Worm (Caenorhabditis elegans) whole organism, late embryonic: ENCODE data around the gene chil-15.

ENCODE experiments used
- C08G9.2 ChIP-seq: sonication (generic microtip); optimal IDR thresholded peaks from 2 replicates; lab custom pipeline; 2016; ENCODE audit warnings: mild to moderate bottlenecking, missing genetic modification characterization, moderate library complexity, missing compliant biosample characterization
- C38D4.7 ChIP-seq: fragments of 200-800 bp; sonication (Bioruptor generic); optimal IDR thresholded peaks from 2 replicates; lab custom pipeline; 2018; ENCODE audit warnings: mild to moderate bottlenecking, missing genetic modification characterization, moderate library complexity, missing compliant biosample characterization
- F13H6.1 ChIP-seq: sonication (generic microtip); optimal IDR thresholded peaks from 2 replicates; lab custom pipeline; 2016; ENCODE audit warnings: missing genetic modification characterization, missing compliant biosample characterization
- K09A11.1 ChIP-seq: sonication (generic microtip); optimal IDR thresholded peaks from 2 replicates; lab custom pipeline; 2017; ENCODE audit warnings: antibody characterized with exemption, mild to moderate bottlenecking, missing genetic modification characterization, missing compliant biosample characterization; ENCODE audit not compliant: insufficient read depth
- Y22D7AL.16 ChIP-seq: sonication (generic microtip); optimal IDR thresholded peaks from 2 replicates; lab custom pipeline; 2016; ENCODE audit warnings: missing genetic modification characterization, missing compliant biosample characterization
- ahr-1 ChIP-seq: sonication (generic microtip); optimal IDR thresholded peaks from 2 replicates; lab custom pipeline; 2016; ENCODE audit warnings: missing genetic modification characterization, missing compliant biosample characterization
- ama-1 ChIP-seq: fragments of 150-350 bp; optimal IDR thresholded peaks from 2 replicates; lab custom pipeline; 2014
- ceh-14 ChIP-seq: sonication (generic microtip); optimal IDR thresholded peaks from 2 replicates; lab custom pipeline; 2016; ENCODE audit warnings: missing genotype, missing genetic modification characterization, missing compliant biosample characterization
- ceh-18 ChIP-seq: sonication (generic microtip); optimal IDR thresholded peaks from 2 replicates; lab custom pipeline; 2016; ENCODE audit warnings: missing genetic modification characterization, missing compliant biosample characterization
- ceh-19 ChIP-seq: fragments of 200-800 bp; sonication (Bioruptor generic); optimal IDR thresholded peaks from 2 replicates; lab custom pipeline; 2018; ENCODE audit warnings: mild to moderate bottlenecking, missing genetic modification characterization, missing compliant biosample characterization
- ceh-2 ChIP-seq: sonication (generic microtip); optimal IDR thresholded peaks from 2 replicates; lab custom pipeline; 2016; ENCODE audit warnings: missing genotype, missing genetic modification characterization, missing compliant biosample characterization
- ceh-22 ChIP-seq: sonication (generic microtip); optimal IDR thresholded peaks from 2 replicates; lab custom pipeline; 2017; ENCODE audit warnings: missing biosample characterization, missing genetic modification characterization
- ceh-30 ChIP-seq: fragments of 150-350 bp; optimal IDR thresholded peaks from 2 replicates; lab custom pipeline; 2014; ENCODE audit warnings: missing biosample characterization, missing genetic modification characterization
- ceh-31 ChIP-seq: sonication (generic microtip); optimal IDR thresholded peaks from 2 replicates; lab custom pipeline; 2016; ENCODE audit warnings: missing genetic modification characterization, missing compliant biosample characterization
- ceh-6 ChIP-seq: fragments of 200-800 bp; sonication (Bioruptor generic); optimal IDR thresholded peaks from 2 replicates; lab custom pipeline; 2018; ENCODE audit warnings: mild to moderate bottlenecking, missing genetic modification characterization, missing compliant biosample characterization
- ceh-9 ChIP-seq: sonication (generic microtip); optimal IDR thresholded peaks from 2 replicates; lab custom pipeline; 2016; ENCODE audit warnings: mild to moderate bottlenecking, missing genetic modification characterization, inconsistent platforms, missing compliant biosample characterization
- che-1 ChIP-seq: sonication (generic microtip); optimal IDR thresholded peaks from 2 replicates; lab custom pipeline; 2016; ENCODE audit warnings: mild to moderate bottlenecking, missing genetic modification characterization, missing compliant biosample characterization
- dmd-4 ChIP-seq: sonication (generic microtip); optimal IDR thresholded peaks from 2 replicates; lab custom pipeline; 2016; ENCODE audit warnings: borderline replicate concordance, missing genetic modification characterization, missing compliant biosample characterization
- dve-1 ChIP-seq: sonication (generic microtip); optimal IDR thresholded peaks from 2 replicates; lab custom pipeline; 2017; ENCODE audit warnings: antibody characterized with exemption, mild to moderate bottlenecking, missing genetic modification characterization, missing compliant biosample characterization
- elt-2 ChIP-seq: sonication (generic microtip); optimal IDR thresholded peaks from 2 replicates; lab custom pipeline; 2016; ENCODE audit warnings: missing genetic modification reagents, missing genetic modification characterization, missing compliant biosample characterization
- elt-4 ChIP-seq: sonication (generic microtip); optimal IDR thresholded peaks from 2 replicates; lab custom pipeline; 2016; ENCODE audit warnings: missing genetic modification characterization, missing compliant biosample characterization
- ets-4 ChIP-seq: sonication (generic microtip); optimal IDR thresholded peaks from 2 replicates; lab custom pipeline; 2016; ENCODE audit warnings: missing genetic modification characterization, missing compliant biosample characterization
- fkh-10 ChIP-seq: fragments of 150-350 bp; optimal IDR thresholded peaks from 2 replicates; lab custom pipeline; 2014; ENCODE audit warnings: missing biosample characterization, missing genetic modification reagents, missing genetic modification characterization
- fkh-6 ChIP-seq: sonication (generic microtip); optimal IDR thresholded peaks from 2 replicates; lab custom pipeline; 2016; ENCODE audit warnings: missing genetic modification characterization, missing compliant biosample characterization
- hlh-13 ChIP-seq: fragments of 200-800 bp; sonication (Bioruptor generic); optimal IDR thresholded peaks from 2 replicates; lab custom pipeline; 2018; ENCODE audit warnings: mild to moderate bottlenecking, missing genetic modification characterization, missing compliant biosample characterization
- hlh-15 ChIP-seq: sonication (generic microtip); optimal IDR thresholded peaks from 2 replicates; lab custom pipeline; 2016; ENCODE audit warnings: missing genetic modification characterization, missing compliant biosample characterization
- hlh-30 ChIP-seq: sonication (generic microtip); optimal IDR thresholded peaks from 2 replicates; lab custom pipeline; 2017; ENCODE audit warnings: antibody characterized with exemption, missing genetic modification characterization, missing compliant biosample characterization; ENCODE audit not compliant: insufficient read depth
- hlh-6 ChIP-seq: sonication (generic microtip); optimal IDR thresholded peaks from 2 replicates; lab custom pipeline; 2016; ENCODE audit warnings: missing genotype, missing genetic modification characterization, missing compliant biosample characterization
- hlh-8 ChIP-seq: sonication (generic microtip); optimal IDR thresholded peaks from 2 replicates; lab custom pipeline; 2016; ENCODE audit warnings: missing genotype, missing genetic modification characterization, missing compliant biosample characterization
- lim-6 ChIP-seq: sonication (generic microtip); optimal IDR thresholded peaks from 2 replicates; lab custom pipeline; 2016; ENCODE audit warnings: missing genetic modification characterization, missing compliant biosample characterization
- lin-11 ChIP-seq: fragments of 200-800 bp; sonication (Bioruptor generic); optimal IDR thresholded peaks from 2 replicates; lab custom pipeline; 2018; ENCODE audit warnings: mild to moderate bottlenecking, missing genetic modification characterization, missing compliant biosample characterization
- madf-2 ChIP-seq: sonication (generic microtip); optimal IDR thresholded peaks from 2 replicates; lab custom pipeline; 2017; ENCODE audit warnings: missing genetic modification characterization, missing compliant biosample characterization
- nfya-1 ChIP-seq: sonication (generic microtip); optimal IDR thresholded peaks from 2 replicates; lab custom pipeline; 2017; ENCODE audit warnings: missing genetic modification characterization, mild to moderate bottlenecking, missing compliant biosample characterization, antibody characterized with exemption, moderate library complexity
- nhr-11 ChIP-seq: fragments of 150-350 bp; optimal IDR thresholded peaks from 2 replicates; lab custom pipeline; 2014; ENCODE audit warnings: missing biosample characterization, missing genetic modification characterization
- pat-9 ChIP-seq: fragments of 200-800 bp; sonication (Bioruptor generic); optimal IDR thresholded peaks from 2 replicates; lab custom pipeline; 2018; ENCODE audit warnings: mild to moderate bottlenecking, missing genetic modification characterization, moderate library complexity, missing compliant biosample characterization
- pax-1 ChIP-seq: fragments of 150-350 bp; optimal IDR thresholded peaks from 2 replicates; lab custom pipeline; 2014; ENCODE audit warnings: missing biosample characterization, missing genetic modification characterization
- pha-2 ChIP-seq: sonication (generic microtip); optimal IDR thresholded peaks from 2 replicates; lab custom pipeline; 2017; ENCODE audit warnings: mild to moderate bottlenecking, missing genetic modification characterization, missing compliant biosample characterization
- pha-4 ChIP-seq: fragments of 150-350 bp; optimal IDR thresholded peaks from 2 replicates; lab custom pipeline; 2018; ENCODE audit warnings: missing biosample characterization, missing genetic modification reagents, missing genetic modification characterization
- pqm-1 ChIP-seq: sonication (generic microtip); optimal IDR thresholded peaks from 2 replicates; lab custom pipeline; 2016; ENCODE audit warnings: missing genetic modification characterization, missing compliant biosample characterization
- pros-1 ChIP-seq: fragments of 150-350 bp; optimal IDR thresholded peaks from 2 replicates; lab custom pipeline; 2014; ENCODE audit warnings: missing biosample characterization, missing genetic modification reagents, missing genetic modification characterization
- rnt-1 ChIP-seq: sonication (generic microtip); optimal IDR thresholded peaks from 2 replicates; lab custom pipeline; 2016; ENCODE audit warnings: missing genetic modification characterization, missing compliant biosample characterization
- sdc-2 ChIP-seq: sonication (generic microtip); optimal IDR thresholded peaks from 2 replicates; lab custom pipeline; 2016; ENCODE audit warnings: missing genotype, missing genetic modification characterization, missing compliant biosample characterization
- sox-4 ChIP-seq: sonication (generic microtip); optimal IDR thresholded peaks from 2 replicates; lab custom pipeline; 2017; ENCODE audit warnings: mild to moderate bottlenecking, missing genetic modification characterization, inconsistent platforms, missing compliant biosample characterization
- syd-9 ChIP-seq: sonication (generic microtip); optimal IDR thresholded peaks from 2 replicates; lab custom pipeline; 2016; ENCODE audit warnings: mild to moderate bottlenecking, missing genetic modification characterization, moderate library complexity, missing compliant biosample characterization
- tbx-2 ChIP-seq: sonication (generic microtip); optimal IDR thresholded peaks from 2 replicates; lab custom pipeline; 2016; ENCODE audit warnings: missing genetic modification characterization, missing compliant biosample characterization
- tbx-7 ChIP-seq: sonication (generic microtip); optimal IDR thresholded peaks from 2 replicates; lab custom pipeline; 2016; ENCODE audit warnings: missing genotype, missing genetic modification characterization, missing compliant biosample characterization
- unc-3 ChIP-seq, 2 experiments: fragments of 200-800 bp in 1 of 2; sonication (Bioruptor generic) in 1 of 2; sonication (generic microtip) in 1 of 2; conservative IDR thresholded peaks in 1 of 2; optimal IDR thresholded peaks in 1 of 2; 2 replicates each; pipeline versions ENCODE4 v1.3.6 to Lab custom; 2016 to 2022; ENCODE audit warnings: missing compliant biosample characterization in 2 of 2, missing genetic modification characterization in 2 of 2, missing genetic modification reagents in 1 of 2
- unc-42 ChIP-seq: sonication (generic microtip); optimal IDR thresholded peaks from 2 replicates; lab custom pipeline; 2016; ENCODE audit warnings: missing genotype, missing genetic modification characterization, missing compliant biosample characterization
- unc-55 ChIP-seq: sonication (generic microtip); optimal IDR thresholded peaks from 2 replicates; lab custom pipeline; 2017; ENCODE audit warnings: missing biosample characterization, missing genetic modification reagents, missing genetic modification characterization
- unc-86 ChIP-seq: sonication (generic microtip); optimal IDR thresholded peaks from 2 replicates; lab custom pipeline; 2016; ENCODE audit warnings: missing genetic modification characterization, missing compliant biosample characterization
- ztf-16 ChIP-seq: sonication (generic microtip); optimal IDR thresholded peaks from 2 replicates; lab custom pipeline; 2017; ENCODE audit warnings: missing genetic modification characterization, missing compliant biosample characterization

Gene chil-15

DNA sequence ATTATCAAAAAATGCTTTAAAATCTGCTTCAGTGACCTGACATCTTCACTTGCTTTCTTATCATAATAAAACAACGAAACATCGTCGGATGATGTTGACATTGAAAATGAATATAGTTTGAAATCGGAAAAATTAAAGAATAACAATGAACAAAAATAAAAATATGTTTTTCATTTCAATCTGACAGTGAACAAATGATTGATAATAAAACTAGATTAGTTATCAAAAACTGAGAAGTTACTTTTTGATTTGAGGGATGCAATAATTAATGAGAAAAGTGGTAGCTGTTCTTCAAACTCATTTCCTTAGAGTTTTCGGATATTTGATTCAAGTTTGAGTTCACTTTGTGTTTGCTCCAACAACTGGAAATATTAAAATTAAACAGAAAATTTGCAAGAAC is at the start of gene chil-15:
chil-15 (minus strand) TSS at position 101 of the 400 bp plus-strand sequence.
- TF ChIP-seq ceh-2 (tag; lab: Kevin White, UChicago) (no peak), ceh-14 (tag; lab: Kevin White, UChicago) (no peak), ceh-6 (GFP tag; lab: Kevin White, UChicago) (no peak), nhr-11 (tag; lab: Kevin White, UChicago) (no peak)

DNA sequence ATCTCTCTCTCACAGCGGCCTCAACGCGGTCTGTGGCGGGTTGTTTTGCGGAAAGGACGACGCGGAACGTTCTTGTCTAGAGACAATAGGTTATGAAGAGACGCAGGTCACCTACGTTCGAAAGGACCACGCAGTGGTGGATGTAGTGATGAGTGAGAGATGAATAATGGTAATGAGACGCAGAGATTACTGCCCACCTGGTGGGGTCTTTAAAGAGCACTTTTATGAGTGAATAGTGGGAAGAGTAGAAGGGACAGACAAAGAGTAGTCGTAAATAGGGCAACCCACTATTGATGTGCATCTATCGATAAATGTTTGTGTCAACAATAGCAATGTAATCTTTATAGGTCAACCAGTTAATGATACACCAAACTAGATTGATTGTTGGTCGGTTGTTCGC is 47.6 kb upstream of the chil-15 start:
- no peak for TF ChIP-seq unc-42 (tag; lab: Kevin White, UChicago)
- no peak for TF ChIP-seq ztf-16 (tag; lab: Kevin White, UChicago)
- TF ChIP-seq tbx-2: peak; percentile 31
- TF ChIP-seq dve-1 (tag; lab: Kevin White, UChicago): no peak
- no peak for TF ChIP-seq pros-1 (tag; lab: Kevin White, UChicago)
- TF ChIP-seq ceh-14 (tag; lab: Kevin White, UChicago): no peak
- no peak for TF ChIP-seq pax-1
- TF ChIP-seq rnt-1 (tag; lab: Kevin White, UChicago): peak; percentile 52
- peak; percentile 29 for TF ChIP-seq ceh-22 (tag; lab: Kevin White, UChicago)
- TF ChIP-seq lim-6: no peak
- TF ChIP-seq sdc-2 (tag; lab: Kevin White, UChicago): no peak
- no peak for TF ChIP-seq syd-9
- no peak for TF ChIP-seq ets-4 (tag; lab: Kevin White, UChicago)
- no peak for TF ChIP-seq C08G9.2 (tag; lab: Kevin White, UChicago)
- no peak for TF ChIP-seq fkh-6
- no peak for TF ChIP-seq fkh-10
- peak; percentile 31 for TF ChIP-seq hlh-8 (tag; lab: Kevin White, UChicago)
- TF ChIP-seq lin-11 (tag; lab: Kevin White, UChicago): no peak
- no peak for TF ChIP-seq sox-4 (tag; lab: Kevin White, UChicago)
- no peak for TF ChIP-seq hlh-30
- TF ChIP-seq elt-4 (tag; lab: Kevin White, UChicago): no peak
- TF ChIP-seq ceh-6 (GFP tag; lab: Kevin White, UChicago): no peak
- no peak for TF ChIP-seq unc-3 (GFP tag; conservative IDR thresholded peaks at IDR 0.05; lab: Robert Waterston, UW)
- TF ChIP-seq unc-3 (tag; optimal IDR thresholded peaks at IDR 0.05; lab: Kevin White, UChicago): no peak
- peak; percentile 29 for TF ChIP-seq ceh-31 (tag; lab: Kevin White, UChicago)
- TF ChIP-seq Y22D7AL.16 (tag; lab: Kevin White, UChicago): no peak
- no peak for TF ChIP-seq pat-9 (tag; lab: Kevin White, UChicago)
- TF ChIP-seq ceh-2 (tag; lab: Kevin White, UChicago): peak; percentile 36
- TF ChIP-seq ahr-1 (tag; lab: Kevin White, UChicago): no peak
- TF ChIP-seq pqm-1: no peak
- no peak for TF ChIP-seq tbx-7 (tag; lab: Kevin White, UChicago)
- no peak for TF ChIP-seq unc-86 (tag; lab: Kevin White, UChicago)
- peak; percentile 31 for TF ChIP-seq nfya-1
- no peak for TF ChIP-seq madf-2 (tag; lab: Kevin White, UChicago)
- no peak for TF ChIP-seq hlh-15
- TF ChIP-seq ceh-30 (tag; lab: Kevin White, UChicago): no peak
- no peak for TF ChIP-seq C38D4.7 (GFP tag; lab: Kevin White, UChicago)
- no peak for TF ChIP-seq dmd-4 (tag; lab: Kevin White, UChicago)
- no peak for TF ChIP-seq ama-1 (lab: Kevin White, UChicago)
- no peak for TF ChIP-seq pha-4 (tag; lab: Kevin White, UChicago)
- TF ChIP-seq hlh-13 (GFP tag; lab: Kevin White, UChicago): no peak
- TF ChIP-seq ceh-18 (tag; lab: Kevin White, UChicago): no peak
- no peak for TF ChIP-seq K09A11.1
- TF ChIP-seq ceh-19 (GFP tag; lab: Kevin White, UChicago): no peak
- TF ChIP-seq hlh-6: no peak
- peak; percentile 48 for TF ChIP-seq elt-2 (tag; lab: Kevin White, UChicago)
- TF ChIP-seq che-1 (tag; lab: Kevin White, UChicago): no peak
- no peak for TF ChIP-seq ceh-9 (tag; lab: Kevin White, UChicago)
- peak; percentile 51 for TF ChIP-seq unc-55
- no peak for TF ChIP-seq pha-2
- no peak for TF ChIP-seq F13H6.1 (tag; lab: Kevin White, UChicago)
